Worm (Caenorhabditis elegans) whole organism, mixed stage, embryonic: ENCODE measurements around the gene ZC155.4.

Experiments
- bed-3 ChIP-seq: fragments of 200-800 bp; sonication (Bioruptor generic); optimal IDR thresholded peaks from 3 replicates; lab custom pipeline; 2018; ENCODE audit warnings: mild to moderate bottlenecking, missing genetic modification characterization, moderate library complexity, missing compliant biosample characterization
- drap-1 ChIP-seq: fragments of 200-800 bp; sonication (Bioruptor generic); optimal IDR thresholded peaks from 3 replicates; lab custom pipeline; 2018; ENCODE audit warnings: mild to moderate bottlenecking, missing genetic modification characterization, missing compliant biosample characterization
- elt-1 ChIP-seq: sonication (generic microtip); optimal IDR thresholded peaks from 2 replicates; lab custom pipeline; 2017; ENCODE audit warnings: missing genetic modification characterization, mild to moderate bottlenecking, missing compliant biosample characterization, antibody characterized with exemption, moderate library complexity, borderline replicate concordance; ENCODE audit not compliant: insufficient read depth
- lin-13 ChIP-seq: fragments of 150-350 bp; optimal IDR thresholded peaks from 2 replicates; lab custom pipeline; 2014; ENCODE audit warnings: missing biosample characterization, missing genetic modification characterization
- mls-2 ChIP-seq: sonication (generic microtip); optimal IDR thresholded peaks from 2 replicates; lab custom pipeline; 2016; ENCODE audit warnings: mild to moderate bottlenecking, missing genetic modification characterization, moderate library complexity, missing compliant biosample characterization
- nhr-12 ChIP-seq: fragments of 150-350 bp; optimal IDR thresholded peaks from 2 replicates; lab custom pipeline; 2014; ENCODE audit warnings: missing biosample characterization, missing genetic modification characterization
- nhr-237 ChIP-seq: fragments of 150-350 bp; optimal IDR thresholded peaks from 2 replicates; lab custom pipeline; 2014; ENCODE audit warnings: missing biosample characterization, missing genetic modification characterization
- nhr-76 ChIP-seq: sonication (generic microtip); optimal IDR thresholded peaks from 2 replicates; lab custom pipeline; 2017; ENCODE audit warnings: missing biosample characterization, missing genetic modification characterization
- pha-4 ChIP-seq: fragments of 150-350 bp; optimal IDR thresholded peaks from 2 replicates; lab custom pipeline; 2018; ENCODE audit warnings: missing biosample characterization, missing genetic modification reagents, missing genetic modification characterization
- sptf-1 ChIP-seq: sonication (generic microtip); optimal IDR thresholded peaks from 2 replicates; lab custom pipeline; 2017; ENCODE audit warnings: mild to moderate bottlenecking, missing genetic modification characterization, moderate library complexity, missing compliant biosample characterization
- unc-39 ChIP-seq: fragments of 150-350 bp; optimal IDR thresholded peaks from 2 replicates; lab custom pipeline; 2014; ENCODE audit warnings: missing biosample characterization, missing genetic modification characterization

DNA sequence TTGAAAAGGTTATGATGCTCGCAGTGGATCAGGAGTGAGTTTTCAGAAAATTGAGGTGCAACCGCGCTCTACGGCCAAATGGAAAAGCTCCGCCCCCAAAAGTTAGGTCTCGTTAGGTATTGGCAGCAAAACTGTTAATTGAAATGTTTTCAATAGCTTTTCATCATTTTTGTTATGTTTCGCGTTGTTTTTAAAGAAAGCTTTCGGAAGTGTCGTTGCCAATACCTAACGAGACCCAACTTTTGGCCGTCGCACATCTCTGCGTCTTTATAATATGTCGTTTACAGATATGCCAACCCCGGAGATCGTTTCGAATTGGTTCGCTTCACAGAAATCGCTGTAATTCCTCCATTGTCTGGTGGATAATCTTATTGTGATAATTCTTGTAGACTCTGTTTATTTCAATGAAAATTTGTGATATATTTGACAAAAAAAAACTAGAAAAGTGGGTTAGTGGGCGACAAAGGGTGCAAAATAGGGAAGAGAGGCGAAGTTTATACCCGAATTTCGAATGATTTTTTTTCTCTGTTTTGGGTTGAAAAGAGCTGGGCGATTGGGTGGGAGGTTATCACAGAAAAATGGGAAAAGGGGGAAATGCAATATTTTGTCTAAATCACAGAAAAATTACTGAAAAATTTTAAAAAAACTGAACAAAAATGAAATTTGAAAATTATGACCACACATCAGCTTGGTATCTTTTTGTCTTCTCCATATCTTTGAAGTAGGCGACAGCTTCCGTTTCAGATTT, 18.8 kb downstream of the ZC155.4 start:
- TF ChIP-seq nhr-76 (tag; lab: Kevin White, UChicago), result no peak
- no peak for TF ChIP-seq elt-1 (tag; lab: Kevin White, UChicago)
- TF ChIP-seq bed-3 (GFP tag; lab: Kevin White, UChicago), result no peak
- TF ChIP-seq nhr-12 (tag; lab: Kevin White, UChicago), result no peak
- no peak for TF ChIP-seq drap-1
- TF ChIP-seq unc-39 (tag; lab: Kevin White, UChicago), result no peak
- TF ChIP-seq nhr-237, result no peak
- TF ChIP-seq sptf-1 (tag; lab: Kevin White, UChicago), result no peak
- TF ChIP-seq pha-4 (tag; lab: Kevin White, UChicago), result no peak
- TF ChIP-seq mls-2 (tag; lab: Kevin White, UChicago), result no peak
- no peak for TF ChIP-seq lin-13
